Fruit fly (Drosophila melanogaster) whole organism, wandering third instar larva: Measurements from ENCODE around the gene Adi1.

Source experiments
- Abd-B ChIP-seq: fragments of >200 bp; optimal IDR thresholded peaks from 2 replicates; lab custom pipeline; 2017; ENCODE audit warnings: missing biosample characterization, missing genetic modification characterization
- CG32264 ChIP-seq: fragments of 200-800 bp; sonication (Bioruptor generic); optimal IDR thresholded peaks from 2 replicates; lab custom pipeline; 2016; ENCODE audit warnings: missing biosample characterization, missing genetic modification characterization
- CG9705 ChIP-seq: fragments of 200-800 bp; sonication (Bioruptor generic); optimal IDR thresholded peaks from 2 replicates; lab custom pipeline; 2018; ENCODE audit warnings: missing biosample characterization, mild to moderate bottlenecking, missing genetic modification characterization
- CrebA ChIP-seq: fragments of 200-800 bp; sonication (Bioruptor generic); optimal IDR thresholded peaks from 2 replicates; lab custom pipeline; 2016; ENCODE audit warnings: missing biosample characterization, mild to moderate bottlenecking, missing genetic modification characterization, borderline replicate concordance
- Dfd ChIP-seq: fragments of >200 bp; optimal IDR thresholded peaks from 2 replicates; lab custom pipeline; 2017; ENCODE audit warnings: missing biosample characterization, missing genetic modification characterization
- Dif ChIP-seq: fragments of 200-275, 200-300 bp; sonication (Bioruptor generic); optimal IDR thresholded peaks from 2 replicates; lab custom pipeline; 2018; ENCODE audit warnings: missing biosample characterization, missing genetic modification characterization; ENCODE audit not compliant: partially characterized antibody
- GATAd ChIP-seq: sonication (Bioruptor generic); optimal IDR thresholded peaks from 2 replicates; lab custom pipeline; 2016; ENCODE audit warnings: missing biosample characterization, missing genetic modification characterization
- HLH106 ChIP-seq: fragments of 200-800 bp; optimal IDR thresholded peaks from 3 replicates; lab custom pipeline; 2019; ENCODE audit warnings: missing biosample characterization, mild to moderate bottlenecking, missing genetic modification characterization, moderate library complexity
- Hnf4 ChIP-seq: fragments of 200-800 bp; sonication (Bioruptor generic); optimal IDR thresholded peaks from 2 replicates; lab custom pipeline; 2016; ENCODE audit warnings: missing biosample characterization, mild to moderate bottlenecking, missing genetic modification characterization
- Hr78 ChIP-seq: fragments of >200 bp; optimal IDR thresholded peaks from 2 replicates; lab custom pipeline; 2017; ENCODE audit warnings: missing biosample characterization, missing genetic modification characterization
- Hr83 ChIP-seq: fragments of 200-300 bp; sonication (Bioruptor generic); optimal IDR thresholded peaks from 2 replicates; lab custom pipeline; 2016; ENCODE audit warnings: missing biosample characterization, mild to moderate bottlenecking, missing genetic modification characterization, moderate library complexity; ENCODE audit not compliant: poor library complexity, severe bottlenecking
- Jra ChIP-seq: sonication (Bioruptor generic); optimal IDR thresholded peaks from 2 replicates; lab custom pipeline; 2016; ENCODE audit warnings: missing biosample characterization, missing genetic modification characterization
- Mio ChIP-seq: sonication (Bioruptor generic); optimal IDR thresholded peaks from 2 replicates; lab custom pipeline; 2016; ENCODE audit warnings: missing biosample characterization, missing genetic modification characterization
- Myc ChIP-seq: fragments of >200 bp; optimal IDR thresholded peaks from 2 replicates; lab custom pipeline; 2017
- N ChIP-seq: fragments of >200 bp; optimal IDR thresholded peaks from 2 replicates; lab custom pipeline; 2018; ENCODE audit warnings: missing biosample characterization, missing external identifiers, missing genetic modification characterization
- OdsH ChIP-seq: fragments of 200-800 bp; sonication (Bioruptor generic); optimal IDR thresholded peaks from 2 replicates; lab custom pipeline; 2016; ENCODE audit warnings: missing biosample characterization, mild to moderate bottlenecking, missing genetic modification characterization
- Rel ChIP-seq, 2 experiments: fragments of 200-800 bp; sonication (Bioruptor generic) in 1 of 2; optimal IDR thresholded peaks; 2 replicates in 1 of 2; 3 replicates in 1 of 2; lab custom pipeline; 2016 to 2019; ENCODE audit warnings: mild to moderate bottlenecking in 2 of 2, missing biosample characterization in 2 of 2, missing genetic modification characterization in 2 of 2, moderate library complexity in 1 of 2
- Sp1 ChIP-seq: fragments of 200-800 bp; sonication (Bioruptor generic); optimal IDR thresholded peaks from 3 replicates; lab custom pipeline; 2019; ENCODE audit warnings: missing biosample characterization, mild to moderate bottlenecking, missing genetic modification characterization, moderate library complexity
- Vsx2 ChIP-seq: fragments of 200-300, 225-300 bp; sonication (Bioruptor generic); optimal IDR thresholded peaks from 2 replicates; lab custom pipeline; 2018; ENCODE audit warnings: missing biosample characterization, missing genetic modification characterization; ENCODE audit not compliant: partially characterized antibody
- br ChIP-seq: fragments of 200-800 bp; sonication (Bioruptor generic); optimal IDR thresholded peaks from 2 replicates; lab custom pipeline; 2016; ENCODE audit warnings: missing biosample characterization, missing genetic modification characterization
- brk ChIP-seq: fragments of 200-800 bp; sonication (Bioruptor generic); optimal IDR thresholded peaks from 2 replicates; lab custom pipeline; 2016; ENCODE audit warnings: missing biosample characterization, mild to moderate bottlenecking, missing genetic modification characterization
- dl ChIP-seq, 2 experiments: fragments of 175-275, 200-275 bp in 1 of 2; fragments of 200-275 bp in 1 of 2; sonication (Bioruptor generic); optimal IDR thresholded peaks; lab custom pipeline; 2018; ENCODE audit warnings: mild to moderate bottlenecking in 2 of 2, missing biosample characterization in 2 of 2, missing genetic modification characterization in 2 of 2, moderate library complexity in 2 of 2; ENCODE audit not compliant: partially characterized antibody in 2 of 2, insufficient read depth in 1 of 2
- dmrt93B ChIP-seq: fragments of 200-800 bp; sonication (Bioruptor generic); optimal IDR thresholded peaks from 2 replicates; lab custom pipeline; 2018; ENCODE audit warnings: missing biosample characterization, mild to moderate bottlenecking, missing genetic modification characterization
- dsf ChIP-seq: sonication (Bioruptor generic); optimal IDR thresholded peaks from 2 replicates; lab custom pipeline; 2016; ENCODE audit warnings: missing biosample characterization, missing genetic modification characterization, borderline replicate concordance
- ey ChIP-seq: fragments of 200-800 bp; sonication (Bioruptor generic); optimal IDR thresholded peaks from 2 replicates; lab custom pipeline; 2016; ENCODE audit warnings: missing biosample characterization, missing genetic modification characterization
- foxo ChIP-seq, 2 experiments: fragments of 200-800 bp; sonication (Bioruptor generic); optimal IDR thresholded peaks; 2 replicates in 1 of 2; 3 replicates in 1 of 2; lab custom pipeline; 2016 to 2017; ENCODE audit warnings: missing biosample characterization in 2 of 2, missing genetic modification characterization in 2 of 2
- fru ChIP-seq: fragments of 200-800 bp; sonication (Bioruptor generic); optimal IDR thresholded peaks from 3 replicates; lab custom pipeline; 2016; ENCODE audit warnings: missing biosample characterization, mild to moderate bottlenecking, missing genetic modification characterization
- h ChIP-seq: fragments of 200-800 bp; sonication (Bioruptor generic); optimal IDR thresholded peaks from 3 replicates; lab custom pipeline; 2016; ENCODE audit warnings: missing biosample characterization, mild to moderate bottlenecking, missing genetic modification characterization
- jim ChIP-seq: fragments of 175-275, 200-325 bp; sonication (Bioruptor generic); optimal IDR thresholded peaks from 2 replicates; lab custom pipeline; 2016; ENCODE audit warnings: missing biosample characterization, mild to moderate bottlenecking, missing genetic modification characterization
- lola ChIP-seq: fragments of >200 bp; optimal IDR thresholded peaks from 2 replicates; lab custom pipeline; 2017; ENCODE audit warnings: missing biosample characterization, missing genetic modification characterization
- pan ChIP-seq: fragments of >200 bp; optimal IDR thresholded peaks from 2 replicates; lab custom pipeline; 2017
- psq ChIP-seq: fragments of 200-800 bp; sonication (Bioruptor generic); optimal IDR thresholded peaks from 3 replicates; lab custom pipeline; 2017; ENCODE audit warnings: missing biosample characterization, mild to moderate bottlenecking, missing genetic modification characterization, moderate library complexity
- rgr ChIP-seq: fragments of 200-800 bp; sonication (Bioruptor generic); optimal IDR thresholded peaks from 3 replicates; lab custom pipeline; 2016; ENCODE audit warnings: missing biosample characterization, mild to moderate bottlenecking, missing genetic modification characterization
- sage ChIP-seq: fragments of 200-800 bp; sonication (Bioruptor generic); optimal IDR thresholded peaks from 2 replicates; lab custom pipeline; 2016; ENCODE audit warnings: missing biosample characterization, mild to moderate bottlenecking, missing genetic modification characterization
- sv ChIP-seq: fragments of 200-800 bp; sonication (Bioruptor generic); optimal IDR thresholded peaks from 3 replicates; lab custom pipeline; 2016; ENCODE audit warnings: missing biosample characterization, missing genetic modification characterization
- tai ChIP-seq: sonication (Bioruptor generic); optimal IDR thresholded peaks from 2 replicates; lab custom pipeline; 2016; ENCODE audit warnings: missing biosample characterization, missing genetic modification characterization
- usp ChIP-seq: fragments of >200 bp; optimal IDR thresholded peaks from 2 replicates; lab custom pipeline; 2017; ENCODE audit warnings: missing biosample characterization, missing genetic modification characterization
- woc ChIP-seq: sonication (Bioruptor generic); optimal IDR thresholded peaks from 2 replicates; lab custom pipeline; 2016; ENCODE audit warnings: missing biosample characterization, mild to moderate bottlenecking, missing genetic modification characterization

Adi1 gene

DNA sequence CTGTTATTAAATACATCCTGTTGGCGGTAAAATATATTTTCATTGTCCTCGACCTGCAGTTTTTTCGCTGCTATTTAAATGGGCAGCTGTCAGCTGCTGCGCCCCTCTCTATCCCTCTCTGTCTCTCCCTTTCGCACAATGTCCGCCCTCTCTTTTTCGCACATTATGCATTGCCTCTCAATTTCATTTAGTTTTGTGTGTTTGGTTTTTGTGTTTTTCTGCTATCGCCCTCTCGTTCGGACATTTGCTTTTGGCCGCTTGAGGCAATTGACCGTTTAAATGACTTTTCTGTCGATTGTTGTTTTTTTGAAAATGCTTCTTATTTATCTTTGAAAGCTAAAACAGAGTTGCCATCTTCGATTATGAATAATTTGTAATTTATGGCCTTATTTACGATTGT is 11.8 kb downstream of the Adi1 start:
- no peak for TF ChIP-seq ey (GFP tag; lab: Kevin White, UChicago)
- no peak for TF ChIP-seq usp (GFP tag; lab: Kevin White, UChicago)
- TF ChIP-seq h (GFP tag; lab: Kevin White, UChicago): no peak
- TF ChIP-seq, all 38 proteins: peak for 0

DNA sequence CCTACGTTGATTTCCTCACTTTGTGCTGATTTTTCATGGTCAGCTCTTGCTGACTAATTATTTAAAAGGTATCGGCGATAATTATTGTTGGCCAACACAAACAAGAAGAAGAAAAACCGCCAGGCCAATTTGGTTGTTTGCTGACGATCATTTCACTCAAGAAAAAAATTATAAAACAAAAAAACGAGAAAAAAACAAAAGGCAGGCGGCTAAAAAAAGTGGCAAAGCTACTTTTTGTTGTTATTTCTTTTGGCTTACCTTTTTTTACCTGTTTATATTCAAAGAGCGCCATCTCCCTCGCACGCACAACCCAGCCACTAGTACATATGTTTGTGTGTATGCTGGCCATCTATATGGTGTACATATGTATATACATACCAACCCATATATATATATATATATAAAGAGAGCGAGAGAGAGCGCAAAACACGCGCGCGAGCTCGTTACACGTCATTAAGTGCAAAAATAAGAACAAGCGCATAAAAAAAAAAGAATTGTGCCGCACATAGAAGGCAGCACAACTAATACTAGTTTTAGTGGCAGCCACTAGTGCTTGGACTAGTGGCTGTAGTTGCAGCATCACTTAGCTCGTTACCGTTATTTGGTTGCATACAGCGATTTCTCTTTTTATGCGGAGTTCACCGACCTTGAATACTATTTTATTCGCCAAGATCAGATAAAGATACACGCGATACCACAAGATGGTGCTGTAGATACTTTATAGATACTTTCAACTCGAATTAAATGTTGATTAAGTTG is 12.6 kb downstream of the Adi1 start:
- TF ChIP-seq Hnf4 (GFP tag; lab: Kevin White, UChicago): no peak
- TF ChIP-seq Hr83: no peak
- peak; percentile 74 for TF ChIP-seq Sp1 (GFP tag; lab: Kevin White, UChicago)
- TF ChIP-seq CG32264 (GFP tag; lab: Kevin White, UChicago): no peak
- TF ChIP-seq Dif (GFP tag; lab: Kevin White, UChicago): no peak
- TF ChIP-seq CrebA: no peak
- TF ChIP-seq fru: no peak
- TF ChIP-seq pan (lab: Kevin White, UChicago): no peak
- no peak for TF ChIP-seq dsf (GFP tag; lab: Kevin White, UChicago)
- TF ChIP-seq jim (GFP tag; lab: Kevin White, UChicago): peak; percentile 49
- no peak for TF ChIP-seq woc
- TF ChIP-seq Jra (GFP tag; lab: Kevin White, UChicago): no peak
- no peak for TF ChIP-seq foxo (GFP tag; optimal IDR thresholded peaks at IDR 0.05; lab: Kevin White, UChicago)
- TF ChIP-seq rgr (GFP tag; lab: Kevin White, UChicago): peak; percentile 14
- TF ChIP-seq dmrt93B (GFP tag; lab: Kevin White, UChicago): no peak
- no peak for TF ChIP-seq GATAd (GFP tag; lab: Kevin White, UChicago)
- TF ChIP-seq sv (GFP tag; lab: Kevin White, UChicago): no peak
- TF ChIP-seq sage: peak; percentile 64
- no peak for TF ChIP-seq ey (GFP tag; lab: Kevin White, UChicago)
- TF ChIP-seq HLH106 (tag; lab: Kevin White, UChicago): peak; percentile 5
- no peak for TF ChIP-seq Myc
- TF ChIP-seq CG9705: no peak
- TF ChIP-seq lola (GFP tag; lab: Kevin White, UChicago): no peak
- TF ChIP-seq Mio: no peak
- no peak for TF ChIP-seq h (GFP tag; lab: Kevin White, UChicago)
- TF ChIP-seq N (GFP tag; lab: Kevin White, UChicago): no peak
- TF ChIP-seq Hr78 (GFP tag; lab: Kevin White, UChicago): no peak
- TF ChIP-seq Abd-B: no peak
- TF ChIP-seq Vsx2 (GFP tag; lab: Kevin White, UChicago): no peak
- TF ChIP-seq tai (GFP tag; lab: Kevin White, UChicago): no peak
- no peak for TF ChIP-seq usp (GFP tag; lab: Kevin White, UChicago)
- no peak for TF ChIP-seq OdsH (GFP tag; lab: Kevin White, UChicago)
- TF ChIP-seq br: no peak
- no peak for TF ChIP-seq Dfd (GFP tag; lab: Kevin White, UChicago)
- no peak for TF ChIP-seq dl (GFP tag; optimal IDR thresholded peaks at IDR 0.05; lab: Kevin White, UChicago; ENCODE audit: insufficient read depth in 1 of 2, partially characterized antibody in 2 of 2)
- TF ChIP-seq brk (GFP tag; lab: Kevin White, UChicago): peak; percentile 49
- TF ChIP-seq psq (GFP tag; lab: Kevin White, UChicago): peak; percentile 23
- TF ChIP-seq Rel (GFP tag; optimal IDR thresholded peaks at IDR 0.05; lab: Kevin White, UChicago): peak; percentile 53
- peak; percentile 45 for TF ChIP-seq Rel (tag; optimal IDR thresholded peaks at IDR 0.05; lab: Kevin White, UChicago)

DNA sequence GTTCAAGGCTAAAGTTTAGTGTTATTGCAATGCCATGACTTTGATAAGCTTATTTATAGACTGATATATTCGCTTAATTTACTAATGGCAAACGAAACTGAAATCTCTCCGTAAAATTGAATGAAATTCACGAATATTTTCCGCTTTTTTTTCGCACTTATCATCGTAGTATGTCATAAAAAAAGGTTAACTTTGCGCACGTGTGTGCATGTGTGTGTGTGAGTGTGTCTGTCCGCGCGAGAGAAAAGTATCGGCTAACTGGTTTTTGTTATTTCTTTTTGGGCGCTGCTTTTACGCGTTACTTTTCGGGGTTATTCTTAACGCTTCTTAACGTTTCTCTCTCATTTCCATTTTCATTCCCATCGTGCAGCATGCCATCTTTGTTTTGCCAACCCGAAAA is 14.6 kb downstream of the Adi1 start:
- TF ChIP-seq psq (GFP tag; lab: Kevin White, UChicago): peak; percentile 66
- no peak for TF ChIP-seq OdsH (GFP tag; lab: Kevin White, UChicago)
- TF ChIP-seq usp (GFP tag; lab: Kevin White, UChicago): no peak
- no peak for TF ChIP-seq Mio
- no peak for TF ChIP-seq Hnf4 (GFP tag; lab: Kevin White, UChicago)
- no peak for TF ChIP-seq br
- TF ChIP-seq Dif (GFP tag; lab: Kevin White, UChicago): no peak
- no peak for TF ChIP-seq rgr (GFP tag; lab: Kevin White, UChicago)
- no peak for TF ChIP-seq Rel (GFP tag; optimal IDR thresholded peaks at IDR 0.05; lab: Kevin White, UChicago)
- TF ChIP-seq Rel (tag; optimal IDR thresholded peaks at IDR 0.05; lab: Kevin White, UChicago): peak; percentile 7
- TF ChIP-seq sage: no peak
- no peak for TF ChIP-seq Myc
- TF ChIP-seq Hr78 (GFP tag; lab: Kevin White, UChicago): no peak
- TF ChIP-seq sv (GFP tag; lab: Kevin White, UChicago): no peak
- no peak for TF ChIP-seq pan (lab: Kevin White, UChicago)
- TF ChIP-seq, all 38 proteins: peak for 2
